Worm (Caenorhabditis elegans): ENCODE data around the gene C31H1.5.

C31H1.5 gene

DNA sequence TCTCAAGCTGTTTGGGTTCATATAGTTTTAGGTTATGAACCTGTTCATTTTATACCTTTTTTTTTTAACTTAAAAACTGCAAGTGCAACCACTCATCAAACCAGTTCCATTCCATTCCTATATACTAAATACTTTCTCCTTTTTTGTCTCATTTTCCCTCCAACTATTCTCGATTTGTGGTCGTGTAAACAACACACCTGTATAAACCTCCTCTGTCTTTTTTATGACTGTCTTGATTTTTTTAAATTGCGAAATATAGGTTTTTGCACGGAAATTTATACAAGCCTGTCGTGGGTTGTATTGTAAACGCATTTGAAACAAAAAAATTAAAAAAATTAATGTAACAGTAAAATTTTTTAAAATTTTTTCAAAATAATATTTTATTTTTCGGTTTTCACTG lies 19.9 kb upstream of the C31H1.5 start:
- peak; percentile 16 for TF ChIP-seq pha-4 (tag; optimal IDR thresholded peaks at IDR 0.05)
- TF ChIP-seq sea-2 (GFP tag; optimal IDR thresholded peaks at IDR 0.05): no peak

ce11 chrIV:5814092-5814650 lies 17.6 kb upstream of the C31H1.5 start, which contains the start of gene oops-1:
Gene oops-1 (minus strand): TSS chrIV:5814142.
- TF ChIP-seq pqm-1 (tag; optimal IDR thresholded peaks at IDR 0.05) (no peak), jun-1 (tag; optimal IDR thresholded peaks at IDR 0.05) (no peak), egl-5 (tag; optimal IDR thresholded peaks at IDR 0.05) (no peak), lin-39 (tag; optimal IDR thresholded peaks at IDR 0.05) (no peak), snpc-4 (tag; optimal IDR thresholded peaks at IDR 0.05) (no peak), tbx-2 (tag; optimal IDR thresholded peaks at IDR 0.05) (no peak), ZK546.5 (tag; optimal IDR thresholded peaks at IDR 0.05) (no peak), mml-1 (tag; optimal IDR thresholded peaks at IDR 0.05) (no peak), ceh-28 (tag; optimal IDR thresholded peaks at IDR 0.05) (no peak), unc-39 (tag; optimal IDR thresholded peaks at IDR 0.05) (no peak), lin-15B (tag; optimal IDR thresholded peaks at IDR 0.05) (no peak), ama-1 (optimal IDR thresholded peaks at IDR 0.05) (no peak)

DNA sequence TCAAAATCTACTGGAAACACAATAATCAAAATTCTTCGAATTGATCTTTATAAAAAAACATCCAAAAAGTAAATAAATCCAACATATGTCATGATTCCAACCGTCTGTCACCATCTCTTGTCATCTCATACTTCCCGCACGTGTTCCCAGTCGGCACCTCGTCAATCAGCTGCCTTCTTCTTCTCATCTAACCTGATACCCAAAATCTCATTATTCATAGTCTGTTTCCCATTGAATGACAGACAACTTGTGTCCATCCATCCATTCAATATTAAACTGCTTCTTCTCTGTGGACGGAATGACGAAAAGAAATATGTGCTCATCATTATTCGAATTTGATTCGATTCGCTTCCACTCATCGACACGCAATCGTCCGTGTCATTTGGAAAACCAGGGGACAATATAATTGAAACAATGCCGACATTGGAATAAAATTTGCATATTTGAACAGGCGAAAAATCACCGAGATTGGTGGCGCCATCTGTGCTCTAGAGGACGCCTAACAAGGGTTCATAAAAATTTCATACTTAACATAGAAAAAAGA lies 14.6 kb upstream of the C31H1.5 start:
- TF ChIP-seq jun-1 (tag; optimal IDR thresholded peaks at IDR 0.05): no peak
- no peak for TF ChIP-seq fkh-2 (tag; optimal IDR thresholded peaks at IDR 0.05)
- no peak for TF ChIP-seq ZK546.5 (tag; optimal IDR thresholded peaks at IDR 0.05)
- TF ChIP-seq eor-1 (tag; optimal IDR thresholded peaks at IDR 0.05): no peak
- no peak for TF ChIP-seq daf-12 (tag; optimal IDR thresholded peaks at IDR 0.05)
- no peak for TF ChIP-seq nhr-77 (tag; optimal IDR thresholded peaks at IDR 0.05)
- TF ChIP-seq nhr-43 (tag; optimal IDR thresholded peaks at IDR 0.05; ENCODE audit: poor library complexity, severe bottlenecking): no peak
- no peak for TF ChIP-seq pqm-1 (tag; optimal IDR thresholded peaks at IDR 0.05)
- no peak for TF ChIP-seq elt-1 (tag; optimal IDR thresholded peaks at IDR 0.05)
- TF ChIP-seq unc-62 (GFP tag; optimal IDR thresholded peaks at IDR 0.05): no peak
- TF ChIP-seq nhr-11 (tag; optimal IDR thresholded peaks at IDR 0.05): no peak
- TF ChIP-seq nhr-28 (tag; optimal IDR thresholded peaks at IDR 0.05): no peak
- TF ChIP-seq hmg-11 (tag; optimal IDR thresholded peaks at IDR 0.05): no peak
- TF ChIP-seq nfya-1 (tag; optimal IDR thresholded peaks at IDR 0.05; ENCODE audit: insufficient read depth): no peak
- TF ChIP-seq ama-1 (optimal IDR thresholded peaks at IDR 0.05): no peak
- TF ChIP-seq mdl-1 (tag; optimal IDR thresholded peaks at IDR 0.05): no peak
- TF ChIP-seq sea-2 (GFP tag; optimal IDR thresholded peaks at IDR 0.05): no peak

DNA sequence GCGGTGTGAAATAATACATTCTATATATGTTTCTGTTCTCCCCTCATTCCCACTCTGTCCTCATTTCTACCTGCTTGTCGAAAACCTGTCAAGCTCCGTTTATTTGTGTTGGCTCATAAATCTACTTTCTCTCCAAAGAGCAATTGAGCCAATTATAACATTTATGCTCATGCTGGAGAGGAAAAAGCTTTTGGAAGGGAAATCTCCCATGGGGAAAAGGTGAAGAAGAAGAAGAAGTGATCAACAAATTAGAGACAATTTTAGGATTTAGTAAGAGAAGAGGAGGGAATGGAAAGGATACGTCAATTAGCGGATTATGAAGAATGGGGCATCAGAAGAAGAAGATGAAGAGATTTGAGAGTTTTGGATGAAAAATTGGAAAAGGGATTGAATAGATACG lies 13.1 kb upstream of the C31H1.5 start:
- TF ChIP-seq nhr-67 (tag; optimal IDR thresholded peaks at IDR 0.05): no peak
- no peak for TF ChIP-seq ama-1 (optimal IDR thresholded peaks at IDR 0.05)
- no peak for TF ChIP-seq pqm-1 (tag; optimal IDR thresholded peaks at IDR 0.05)
- no peak for TF ChIP-seq nhr-76 (tag; optimal IDR thresholded peaks at IDR 0.05)
- TF ChIP-seq nhr-23 (tag; optimal IDR thresholded peaks at IDR 0.05): no peak
- TF ChIP-seq lin-39 (tag; optimal IDR thresholded peaks at IDR 0.05): no peak
- no peak for TF ChIP-seq skn-1 (tag; optimal IDR thresholded peaks at IDR 0.05)
- TF ChIP-seq jun-1 (tag; optimal IDR thresholded peaks at IDR 0.05): no peak
- no peak for TF ChIP-seq hmg-11 (tag; optimal IDR thresholded peaks at IDR 0.05)
- no peak for TF ChIP-seq elt-3 (tag; optimal IDR thresholded peaks at IDR 0.05)
- TF ChIP-seq snpc-4 (tag; optimal IDR thresholded peaks at IDR 0.05): no peak
- TF ChIP-seq egl-5 (tag; optimal IDR thresholded peaks at IDR 0.05): no peak

- TF ChIP-seq fkh-10 (GFP tag; optimal IDR thresholded peaks at IDR 0.05): no peak
- no peak for TF ChIP-seq daf-12 (tag; optimal IDR thresholded peaks at IDR 0.05)
- TF ChIP-seq zag-1 (tag; optimal IDR thresholded peaks at IDR 0.05): no peak
- TF ChIP-seq nhr-28 (tag; optimal IDR thresholded peaks at IDR 0.05): no peak
- peak; percentile 25 for TF ChIP-seq hmg-11 (tag; optimal IDR thresholded peaks at IDR 0.05)
- peak; percentile 96 for TF ChIP-seq nfya-1 (tag; optimal IDR thresholded peaks at IDR 0.05; ENCODE audit: insufficient read depth)
- no peak for TF ChIP-seq unc-39 (tag; optimal IDR thresholded peaks at IDR 0.05)
- TF ChIP-seq ama-1 (optimal IDR thresholded peaks at IDR 0.05): no peak
- no peak for TF ChIP-seq nhr-43 (tag; optimal IDR thresholded peaks at IDR 0.05; ENCODE audit: poor library complexity, severe bottlenecking)
- TF ChIP-seq skn-1 (tag; optimal IDR thresholded peaks at IDR 0.05): no peak
- TF ChIP-seq nhr-67 (tag; optimal IDR thresholded peaks at IDR 0.05): no peak
Measured at ce11 chrIV:5806909-5807308, 10.3 kb upstream of the C31H1.5 start, which contains the start of gene lntl-1. Gene lntl-1 (minus strand): TSS chrIV:5807093.
